Worm (Caenorhabditis elegans): ENCODE results near the gene str-144.

- TF ChIP-seq aly-1 (tag; optimal IDR thresholded peaks at IDR 0.05) = no peak
- no peak for TF ChIP-seq sea-1 (GFP tag; conservative IDR thresholded peaks at IDR 0.05)
- TF ChIP-seq hmg-4 (GFP tag; optimal IDR thresholded peaks at IDR 0.05) = no peak
- TF ChIP-seq ama-1 (optimal IDR thresholded peaks at IDR 0.05) = no peak
Measured at ce11 chrV:8110816-8111215, 38.9 kb upstream of the str-144 start.

Measured in whole organism, early embryonic.